Fruit fly (Drosophila melanogaster) whole organism, prepupa: ENCODE measurements around the gene FucT6.

Experiments used
- Blimp-1 ChIP-seq: fragments of 200-800 bp; sonication (Bioruptor generic); optimal IDR thresholded peaks from 3 replicates; lab custom pipeline; 2017; ENCODE audit warnings: missing biosample characterization, missing genetic modification characterization, mild to moderate bottlenecking, moderate library complexity, missing genetic modification reagents
- CG10631 ChIP-seq: fragments of 200-800 bp; sonication (Bioruptor generic); optimal IDR thresholded peaks from 2 replicates; lab custom pipeline; 2016; ENCODE audit warnings: missing biosample characterization, missing genetic modification characterization
- CG10669 ChIP-seq: fragments of 200-800 bp; sonication (Bioruptor generic); optimal IDR thresholded peaks from 3 replicates; lab custom pipeline; 2018; ENCODE audit warnings: missing biosample characterization, mild to moderate bottlenecking, missing genetic modification characterization, moderate library complexity
- CG11294 ChIP-seq: fragments of 200-800 bp; sonication (Bioruptor generic); IDR thresholded peaks from 2 replicates; pipeline ENCODE4 v1.3.6; 2022; ENCODE audit warnings: missing biosample characterization, missing genetic modification characterization
- CG11762 ChIP-seq: fragments of 200-800 bp; sonication (Bioruptor generic); optimal IDR thresholded peaks from 3 replicates; lab custom pipeline; 2016; ENCODE audit warnings: missing biosample characterization, missing genetic modification characterization; ENCODE audit not compliant: insufficient read depth
- CG11902 ChIP-seq: fragments of 200-800 bp; sonication (Bioruptor generic); optimal IDR thresholded peaks from 3 replicates; lab custom pipeline; 2016; ENCODE audit warnings: missing biosample characterization, missing genetic modification characterization
- CG15336 ChIP-seq: fragments of 200-800 bp; sonication (Bioruptor generic); IDR thresholded peaks from 2 replicates; pipeline ENCODE4 v1.3.6; 2022; ENCODE audit warnings: missing biosample characterization, missing genetic modification characterization
- CG1621 ChIP-seq: fragments of 200-800 bp; sonication (Bioruptor generic); optimal IDR thresholded peaks from 3 replicates; lab custom pipeline; 2018; ENCODE audit warnings: missing biosample characterization, mild to moderate bottlenecking, missing genetic modification characterization
- CG31627 ChIP-seq: fragments of 200-800 bp; sonication (Bioruptor generic); optimal IDR thresholded peaks from 3 replicates; lab custom pipeline; 2016; ENCODE audit warnings: missing biosample characterization, missing genetic modification characterization
- CG34406 ChIP-seq: fragments of 200-800 bp; sonication (Bioruptor generic); optimal IDR thresholded peaks from 3 replicates; lab custom pipeline; 2016; ENCODE audit warnings: missing biosample characterization, missing genetic modification characterization
- CG3919 ChIP-seq: fragments of 200-800 bp; sonication (Bioruptor generic); optimal IDR thresholded peaks from 3 replicates; lab custom pipeline; 2016; ENCODE audit warnings: missing biosample characterization, missing genetic modification characterization
- CG4318 ChIP-seq: fragments of 200-800 bp; sonication (Bioruptor generic); optimal IDR thresholded peaks from 3 replicates; lab custom pipeline; 2017; ENCODE audit warnings: missing biosample characterization, mild to moderate bottlenecking, missing genetic modification characterization
- CG6163 ChIP-seq: fragments of 200-800 bp; sonication (Bioruptor generic); IDR thresholded peaks from 3 replicates; pipeline ENCODE4 v1.3.6; 2022; ENCODE audit warnings: missing biosample characterization, missing genetic modification characterization
- CG6276 ChIP-seq: fragments of 200-800 bp; sonication (Bioruptor generic); optimal IDR thresholded peaks from 2 replicates; lab custom pipeline; 2017; ENCODE audit warnings: missing biosample characterization, mild to moderate bottlenecking, missing genetic modification characterization
- CG6792 ChIP-seq: fragments of 200-800 bp; sonication (Bioruptor generic); optimal IDR thresholded peaks from 3 replicates; lab custom pipeline; 2016; ENCODE audit warnings: missing biosample characterization, missing genetic modification characterization
- CG6854 ChIP-seq: fragments of 200-800 bp; sonication (Bioruptor generic); optimal IDR thresholded peaks from 2 replicates; lab custom pipeline; 2017; ENCODE audit warnings: missing biosample characterization, mild to moderate bottlenecking, missing genetic modification characterization
- CG7368 ChIP-seq: fragments of 200-800 bp; sonication (Bioruptor generic); optimal IDR thresholded peaks from 3 replicates; lab custom pipeline; 2016; ENCODE audit warnings: missing biosample characterization, missing genetic modification characterization
- CG8119 ChIP-seq: fragments of 200-800 bp; sonication (Bioruptor generic); IDR thresholded peaks from 3 replicates; pipeline ENCODE4 v1.3.6; 2022; ENCODE audit warnings: missing biosample characterization, missing genetic modification characterization
- CG8319 ChIP-seq: fragments of 200-800 bp; sonication (Bioruptor generic); optimal IDR thresholded peaks from 3 replicates; lab custom pipeline; 2016; ENCODE audit warnings: missing biosample characterization, missing genetic modification characterization
- CG8632 ChIP-seq: fragments of 200-800 bp; sonication (Bioruptor generic); optimal IDR thresholded peaks from 3 replicates; lab custom pipeline; 2016; ENCODE audit warnings: missing biosample characterization, missing genetic modification characterization
- CG9139 ChIP-seq: fragments of 200-800 bp; sonication (Bioruptor generic); optimal IDR thresholded peaks from 3 replicates; lab custom pipeline; 2017; ENCODE audit warnings: missing biosample characterization, mild to moderate bottlenecking, missing genetic modification characterization
- Eip75B ChIP-seq: fragments of 200-800 bp; sonication (Bioruptor generic); optimal IDR thresholded peaks from 3 replicates; lab custom pipeline; 2016; ENCODE audit warnings: missing biosample characterization, missing genetic modification characterization
- Eip78C ChIP-seq: fragments of 200-800 bp; sonication (Bioruptor generic); peaks from one replicate; lab custom pipeline; 2016; ENCODE audit warnings: missing biosample characterization, missing genetic modification characterization
- Eip93F ChIP-seq: fragments of 200-800 bp; sonication (Bioruptor generic); optimal IDR thresholded peaks from 2 replicates; lab custom pipeline; 2016; ENCODE audit warnings: missing biosample characterization, mild to moderate bottlenecking, missing genetic modification characterization
- Ets21C ChIP-seq: fragments of 200-800 bp; sonication (Bioruptor generic); optimal IDR thresholded peaks from 3 replicates; lab custom pipeline; 2016; ENCODE audit warnings: missing biosample characterization, missing genetic modification characterization
- Ets96B ChIP-seq: fragments of 200-800 bp; optimal IDR thresholded peaks from 2 replicates; lab custom pipeline; 2019; ENCODE audit warnings: missing biosample characterization, mild to moderate bottlenecking, missing genetic modification characterization, moderate library complexity
- Gug ChIP-seq: fragments of 200-800 bp; sonication (Bioruptor generic); IDR thresholded peaks from 2 replicates; pipeline ENCODE4 v1.3.6; 2022; ENCODE audit warnings: missing biosample characterization, missing genetic modification characterization
- Hr38 ChIP-seq: sonication (Bioruptor generic); optimal IDR thresholded peaks from 2 replicates; lab custom pipeline; 2016; ENCODE audit warnings: missing biosample characterization, missing genetic modification characterization
- Hr4 ChIP-seq: fragments of 200-800 bp; sonication (Bioruptor generic); optimal IDR thresholded peaks from 3 replicates; lab custom pipeline; 2016; ENCODE audit warnings: missing biosample characterization, missing genetic modification characterization
- Lpt ChIP-seq: fragments of 200-800 bp; sonication (Bioruptor generic); optimal IDR thresholded peaks from 3 replicates; lab custom pipeline; 2016; ENCODE audit warnings: missing biosample characterization, missing genetic modification characterization
- Met ChIP-seq: fragments of 200-800 bp; sonication (Bioruptor generic); optimal IDR thresholded peaks from 3 replicates; lab custom pipeline; 2016; ENCODE audit warnings: missing biosample characterization, missing genetic modification characterization
- OdsH ChIP-seq: fragments of 200-800 bp; sonication (Bioruptor generic); optimal IDR thresholded peaks from 3 replicates; lab custom pipeline; 2016; ENCODE audit warnings: missing biosample characterization, missing genetic modification characterization
- Sox102F ChIP-seq: fragments of 200-800 bp; sonication (Bioruptor generic); optimal IDR thresholded peaks from 2 replicates; lab custom pipeline; 2016; ENCODE audit warnings: missing biosample characterization, mild to moderate bottlenecking, missing genetic modification characterization
- Sox14 ChIP-seq: fragments of 200-800 bp; sonication (Bioruptor generic); optimal IDR thresholded peaks from 3 replicates; lab custom pipeline; 2016; ENCODE audit warnings: missing biosample characterization, missing genetic modification characterization
- Sox15 ChIP-seq: fragments of 200-800 bp; sonication (Bioruptor generic); optimal IDR thresholded peaks from 3 replicates; lab custom pipeline; 2016; ENCODE audit warnings: missing biosample characterization, missing genetic modification characterization
- achi ChIP-seq: fragments of 200-800 bp; sonication (Bioruptor generic); optimal IDR thresholded peaks from 3 replicates; lab custom pipeline; 2016; ENCODE audit warnings: missing biosample characterization, missing genetic modification characterization
- cyc ChIP-seq: fragments of 200-800 bp; sonication (Bioruptor generic); optimal IDR thresholded peaks from 3 replicates; lab custom pipeline; 2016; ENCODE audit warnings: missing biosample characterization, missing genetic modification characterization
- dsx ChIP-seq: fragments of 200-800 bp; optimal IDR thresholded peaks from 3 replicates; lab custom pipeline; 2019; ENCODE audit warnings: missing biosample characterization, mild to moderate bottlenecking, missing genetic modification characterization, moderate library complexity; ENCODE audit not compliant: poor library complexity, severe bottlenecking
- eg ChIP-seq: fragments of 200-800 bp; sonication (Bioruptor generic); IDR thresholded peaks from 3 replicates; pipeline ENCODE4 v1.3.6; 2022; ENCODE audit warnings: missing biosample characterization, missing genetic modification characterization
- esn ChIP-seq: fragments of 200-800 bp; sonication (Bioruptor generic); optimal IDR thresholded peaks from 2 replicates; lab custom pipeline; 2016; ENCODE audit warnings: missing biosample characterization, mild to moderate bottlenecking, missing genetic modification characterization, moderate library complexity
- fd85E ChIP-seq: fragments of 200-800 bp; sonication (Bioruptor generic); optimal IDR thresholded peaks from 3 replicates; lab custom pipeline; 2016; ENCODE audit warnings: missing biosample characterization, missing genetic modification characterization
- fkh ChIP-seq: fragments of 200-800 bp; sonication (Bioruptor generic); optimal IDR thresholded peaks from 3 replicates; lab custom pipeline; 2017; ENCODE audit warnings: missing biosample characterization, mild to moderate bottlenecking, missing genetic modification characterization, moderate library complexity
- lz ChIP-seq: fragments of 200-800 bp; sonication (Bioruptor generic); optimal IDR thresholded peaks from 3 replicates; lab custom pipeline; 2016; ENCODE audit warnings: missing biosample characterization, missing genetic modification characterization
- net ChIP-seq: fragments of 200-800 bp; sonication (Bioruptor generic); optimal IDR thresholded peaks from 3 replicates; lab custom pipeline; 2016; ENCODE audit warnings: missing biosample characterization, missing genetic modification characterization
- pdm3 ChIP-seq: fragments of 200-800 bp; sonication (Bioruptor generic); optimal IDR thresholded peaks from 3 replicates; lab custom pipeline; 2016; ENCODE audit warnings: missing biosample characterization, missing genetic modification characterization
- spab ChIP-seq: fragments of 200-800 bp; sonication (Bioruptor generic); optimal IDR thresholded peaks from 2 replicates; lab custom pipeline; 2017; ENCODE audit warnings: missing biosample characterization, mild to moderate bottlenecking, missing genetic modification characterization, missing genetic modification reagents
- ss ChIP-seq, 2 experiments: fragments of 200-800 bp; sonication (Bioruptor generic); optimal IDR thresholded peaks; 2 replicates in 1 of 2; 3 replicates in 1 of 2; lab custom pipeline; 2017 to 2018; ENCODE audit warnings: mild to moderate bottlenecking in 2 of 2, missing biosample characterization in 2 of 2, missing genetic modification characterization in 2 of 2, moderate library complexity in 1 of 2
- svp ChIP-seq: fragments of 200-800 bp; sonication (Bioruptor generic); peaks from one replicate; lab custom pipeline; 2016; ENCODE audit warnings: missing biosample characterization, missing genetic modification characterization
- topi ChIP-seq: fragments of 200-800 bp; sonication (Bioruptor generic); optimal IDR thresholded peaks from 3 replicates; lab custom pipeline; 2016; ENCODE audit warnings: missing biosample characterization, missing genetic modification characterization
- vri ChIP-seq: fragments of 200-800 bp; sonication (Bioruptor generic); optimal IDR thresholded peaks from 3 replicates; lab custom pipeline; 2016; ENCODE audit warnings: missing biosample characterization, mild to moderate bottlenecking, missing genetic modification characterization

Gene FucT6

DNA sequence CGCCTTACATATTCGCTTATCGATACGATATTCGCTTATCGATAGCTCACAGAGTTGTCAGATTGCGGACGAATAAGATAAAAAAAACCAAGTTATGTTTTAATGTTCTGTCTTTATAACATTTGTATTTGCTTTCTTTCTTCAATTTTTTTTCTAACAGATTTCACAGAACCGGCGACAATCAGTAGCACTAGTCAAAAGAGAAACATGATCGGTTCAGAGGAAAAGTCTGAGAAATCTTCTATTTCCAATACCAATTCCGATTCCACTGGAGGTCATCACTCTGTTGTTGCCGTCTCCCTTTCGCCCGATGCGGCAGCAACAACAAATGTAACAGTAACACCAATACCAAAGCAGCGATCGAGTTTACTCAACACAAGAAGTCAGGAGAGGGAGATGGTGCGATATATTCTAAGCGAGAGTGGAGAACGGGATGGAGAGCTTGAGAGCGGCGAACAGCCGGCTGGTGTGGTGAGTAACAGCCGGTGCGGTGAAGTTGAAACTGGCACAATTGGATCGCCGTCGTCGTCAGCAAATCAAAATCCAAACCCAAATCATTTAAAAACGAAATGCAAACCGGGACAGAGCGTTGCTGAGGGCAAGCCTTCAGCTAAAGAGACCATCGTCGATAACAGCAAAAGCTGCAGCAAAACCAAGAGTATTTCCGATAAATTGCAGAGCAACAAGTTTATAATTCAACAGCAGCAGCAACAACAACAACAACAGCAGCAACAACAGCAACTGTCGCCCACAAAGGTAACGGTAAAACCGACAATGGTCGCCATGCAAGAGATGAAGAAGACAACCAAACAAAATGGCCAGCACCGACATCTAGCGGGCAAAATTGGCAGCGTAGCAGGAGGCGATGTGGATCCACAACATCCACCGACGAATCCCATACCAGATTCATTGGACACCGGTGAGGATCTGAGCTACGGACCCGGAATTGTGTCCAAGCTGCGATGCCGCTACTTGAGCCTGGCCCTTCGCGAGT is 27.9 kb downstream of the FucT6 start:
- TF ChIP-seq esn (GFP tag; lab: Kevin White, UChicago) (peak; percentile 76), CG11902 (GFP tag; lab: Kevin White, UChicago) (peak; percentile 55), CG3919 (GFP tag; lab: Kevin White, UChicago) (peak; percentile 58), CG1621 (tag; lab: Kevin White, UChicago) (peak; percentile 14), OdsH (GFP tag; lab: Kevin White, UChicago) (peak; percentile 58), dsx (GFP tag; lab: Kevin White, UChicago) (peak; percentile 45), CG6792 (GFP tag; lab: Kevin White, UChicago) (peak; percentile 45), CG34406 (GFP tag; lab: Kevin White, UChicago) (peak; percentile 40), CG8319 (GFP tag; lab: Kevin White, UChicago) (peak; percentile 27), Hr4 (GFP tag; lab: Kevin White, UChicago) (peak; percentile 60), CG10669 (GFP tag; lab: Kevin White, UChicago) (peak; percentile 47), Sox15 (peak; percentile 45), CG4318 (GFP tag; lab: Kevin White, UChicago) (no peak), Met (GFP tag; lab: Kevin White, UChicago) (no peak), CG9139 (GFP tag; lab: Kevin White, UChicago) (peak; percentile 38), ss (GFP tag; optimal IDR thresholded peaks at IDR 0.05; lab: Kevin White, UChicago) (peak; percentile 54 to 76), CG7368 (peak; percentile 28), net (GFP tag; lab: Kevin White, UChicago) (peak; percentile 56), topi (peak; percentile 72), CG10631 (GFP tag; lab: Kevin White, UChicago) (peak; percentile 79), Lpt (peak; percentile 45), CG11762 (GFP tag; lab: Kevin White, UChicago) (no peak), pdm3 (GFP tag; lab: Kevin White, UChicago) (peak; percentile 73), fkh (GFP tag; lab: Kevin White, UChicago) (peak; percentile 91), cyc (GFP tag; lab: Kevin White, UChicago) (peak; percentile 71), eg (GFP tag; lab: Robert Waterston, UW) (peak; percentile 63; the same call in 2 of the 3 replicates), vri (GFP tag; lab: Kevin White, UChicago) (peak; percentile 81), achi (GFP tag; lab: Kevin White, UChicago) (peak; percentile 49), Sox14 (peak; percentile 74), CG8119 (GFP tag; lab: Robert Waterston, UW) (peak; percentile 55), Hr38 (GFP tag; lab: Kevin White, UChicago) (no peak), CG15336 (GFP tag; lab: Robert Waterston, UW) (peak; percentile 41), CG31627 (GFP tag; lab: Kevin White, UChicago) (peak; percentile 76), svp (GFP tag; lab: Kevin White, UChicago) (peak; percentile 98), Sox102F (GFP tag; lab: Kevin White, UChicago) (peak; percentile 68), fd85E (GFP tag; lab: Kevin White, UChicago) (peak; percentile 33), Eip75B (GFP tag; lab: Kevin White, UChicago) (peak; percentile 54), CG8632 (GFP tag; lab: Kevin White, UChicago) (peak; percentile 58), CG6276 (GFP tag; lab: Kevin White, UChicago) (peak; percentile 57), Ets96B (tag; lab: Kevin White, UChicago) (peak; percentile 29), Eip78C (peak; percentile 81), spab (GFP tag; lab: Kevin White, UChicago) (peak; percentile 37), Blimp-1 (GFP tag; lab: Kevin White, UChicago) (peak; percentile 28), CG11294 (GFP tag; lab: Robert Waterston, UW) (no peak), CG6854 (peak; percentile 72), Ets21C (peak; percentile 67), CG6163 (GFP tag; lab: Robert Waterston, UW) (peak; percentile 15; the same call in 2 of the 3 replicates), Gug (GFP tag; lab: Robert Waterston, UW) (peak; percentile 28; the same call in 1 of the 2 replicates), lz (GFP tag; lab: Kevin White, UChicago) (peak; percentile 77), Eip93F (GFP tag; lab: Kevin White, UChicago) (peak; percentile 16)
